Worm (Caenorhabditis elegans) whole organism, mixed stage, embryonic: ENCODE measurements around the gene srlf-16.

Experiments used
- M03D4.4 ChIP-seq: sonication (generic microtip); optimal IDR thresholded peaks from 2 replicates; lab custom pipeline; 2017; ENCODE audit warnings: mild to moderate bottlenecking, missing genetic modification characterization, missing compliant biosample characterization
- bed-3 ChIP-seq: fragments of 200-800 bp; sonication (Bioruptor generic); optimal IDR thresholded peaks from 3 replicates; lab custom pipeline; 2018; ENCODE audit warnings: mild to moderate bottlenecking, missing genetic modification characterization, moderate library complexity, missing compliant biosample characterization
- blmp-1 ChIP-seq: fragments of 150-350 bp; optimal IDR thresholded peaks from 2 replicates; lab custom pipeline; 2014; ENCODE audit warnings: missing biosample characterization, missing genetic modification characterization
- ceh-39 ChIP-seq: fragments of 150-350 bp; optimal IDR thresholded peaks from 2 replicates; lab custom pipeline; 2014; ENCODE audit warnings: missing biosample characterization, missing genetic modification characterization
- ceh-43 ChIP-seq: fragments of 200-800 bp; sonication (Bioruptor generic); optimal IDR thresholded peaks from 2 replicates; lab custom pipeline; 2018; ENCODE audit warnings: mild to moderate bottlenecking, missing genetic modification characterization, moderate library complexity, missing compliant biosample characterization
- ceh-83 ChIP-seq: fragments of 200-800 bp; sonication (Bioruptor generic); optimal IDR thresholded peaks from 2 replicates; lab custom pipeline; 2018; ENCODE audit warnings: mild to moderate bottlenecking, missing genetic modification characterization, missing compliant biosample characterization
- ces-1 ChIP-seq: fragments of 150-350 bp; optimal IDR thresholded peaks from 2 replicates; lab custom pipeline; 2014; ENCODE audit warnings: missing biosample characterization, missing genetic modification reagents, missing genetic modification characterization
- cnd-1 ChIP-seq: fragments of 200-800 bp; sonication (Bioruptor generic); optimal IDR thresholded peaks from 2 replicates; lab custom pipeline; 2018; ENCODE audit warnings: mild to moderate bottlenecking, missing genetic modification characterization, missing compliant biosample characterization
- drap-1 ChIP-seq: fragments of 200-800 bp; sonication (Bioruptor generic); optimal IDR thresholded peaks from 3 replicates; lab custom pipeline; 2018; ENCODE audit warnings: mild to moderate bottlenecking, missing genetic modification characterization, missing compliant biosample characterization
- elt-1 ChIP-seq: sonication (generic microtip); optimal IDR thresholded peaks from 2 replicates; lab custom pipeline; 2017; ENCODE audit warnings: missing genetic modification characterization, mild to moderate bottlenecking, missing compliant biosample characterization, antibody characterized with exemption, moderate library complexity, borderline replicate concordance; ENCODE audit not compliant: insufficient read depth
- elt-3 ChIP-seq: fragments of 150-350 bp; optimal IDR thresholded peaks from 2 replicates; lab custom pipeline; 2014; ENCODE audit warnings: missing biosample characterization, missing genetic modification characterization
- ham-2 ChIP-seq: fragments of 200-800 bp; sonication (Bioruptor generic); optimal IDR thresholded peaks from 2 replicates; lab custom pipeline; 2018; ENCODE audit warnings: mild to moderate bottlenecking, missing genetic modification characterization, missing compliant biosample characterization
- hlh-1 ChIP-seq: fragments of 150-350 bp; optimal IDR thresholded peaks from 2 replicates; lab custom pipeline; 2014; ENCODE audit warnings: missing biosample characterization, missing genetic modification reagents, missing genetic modification characterization
- lin-13 ChIP-seq: fragments of 150-350 bp; optimal IDR thresholded peaks from 2 replicates; lab custom pipeline; 2014; ENCODE audit warnings: missing biosample characterization, missing genetic modification characterization
- lsy-2 ChIP-seq: fragments of 150-350 bp; optimal IDR thresholded peaks from 2 replicates; lab custom pipeline; 2014; ENCODE audit warnings: missing biosample characterization, missing genetic modification characterization
- mep-1 ChIP-seq: fragments of 150-350 bp; optimal IDR thresholded peaks from 2 replicates; lab custom pipeline; 2017; ENCODE audit warnings: missing biosample characterization, missing genetic modification reagents, missing genetic modification characterization, inconsistent platforms
- mls-2 ChIP-seq: sonication (generic microtip); optimal IDR thresholded peaks from 2 replicates; lab custom pipeline; 2016; ENCODE audit warnings: mild to moderate bottlenecking, missing genetic modification characterization, moderate library complexity, missing compliant biosample characterization
- nhr-12 ChIP-seq: fragments of 150-350 bp; optimal IDR thresholded peaks from 2 replicates; lab custom pipeline; 2014; ENCODE audit warnings: missing biosample characterization, missing genetic modification characterization
- nhr-2 ChIP-seq: fragments of 150-350 bp; optimal IDR thresholded peaks from 2 replicates; lab custom pipeline; 2014; ENCODE audit warnings: missing biosample characterization, missing genetic modification characterization
- nhr-237 ChIP-seq: fragments of 150-350 bp; optimal IDR thresholded peaks from 2 replicates; lab custom pipeline; 2014; ENCODE audit warnings: missing biosample characterization, missing genetic modification characterization
- nhr-28 ChIP-seq: fragments of 150-350 bp; optimal IDR thresholded peaks from 2 replicates; lab custom pipeline; 2014; ENCODE audit warnings: missing biosample characterization, missing genetic modification characterization
- nhr-76 ChIP-seq: sonication (generic microtip); optimal IDR thresholded peaks from 2 replicates; lab custom pipeline; 2017; ENCODE audit warnings: missing biosample characterization, missing genetic modification characterization
- pha-4 ChIP-seq: fragments of 150-350 bp; optimal IDR thresholded peaks from 2 replicates; lab custom pipeline; 2018; ENCODE audit warnings: missing biosample characterization, missing genetic modification reagents, missing genetic modification characterization
- sem-2 ChIP-seq: fragments of 200-800 bp; sonication (Bioruptor generic); optimal IDR thresholded peaks from 2 replicates; lab custom pipeline; 2018; ENCODE audit warnings: mild to moderate bottlenecking, missing genetic modification characterization, missing compliant biosample characterization
- snpc-4 ChIP-seq: fragments of 150-350 bp; optimal IDR thresholded peaks from 2 replicates; lab custom pipeline; 2014; ENCODE audit warnings: missing biosample characterization, missing genetic modification characterization
- sptf-1 ChIP-seq: sonication (generic microtip); optimal IDR thresholded peaks from 2 replicates; lab custom pipeline; 2017; ENCODE audit warnings: mild to moderate bottlenecking, missing genetic modification characterization, moderate library complexity, missing compliant biosample characterization
- tbx-8 ChIP-seq: fragments of 200-800 bp; sonication (Bioruptor generic); optimal IDR thresholded peaks from 2 replicates; lab custom pipeline; 2018; ENCODE audit warnings: mild to moderate bottlenecking, missing genetic modification characterization, moderate library complexity, missing compliant biosample characterization
- unc-120 ChIP-seq: sonication (generic microtip); optimal IDR thresholded peaks from 2 replicates; lab custom pipeline; 2017; ENCODE audit warnings: missing genetic modification characterization, missing compliant biosample characterization; ENCODE audit not compliant: poor library complexity, severe bottlenecking
- unc-39 ChIP-seq: fragments of 150-350 bp; optimal IDR thresholded peaks from 2 replicates; lab custom pipeline; 2014; ENCODE audit warnings: missing biosample characterization, missing genetic modification characterization
- unc-62 ChIP-seq: fragments of 150-350 bp; optimal IDR thresholded peaks from 2 replicates; lab custom pipeline; 2014; ENCODE audit warnings: missing biosample characterization, missing genetic modification reagents, missing genetic modification characterization
- zip-8 ChIP-seq: fragments of 150-350 bp; optimal IDR thresholded peaks from 2 replicates; lab custom pipeline; 2014; ENCODE audit warnings: missing biosample characterization, missing genetic modification characterization
- ztf-11 ChIP-seq: fragments of 150-350 bp; optimal IDR thresholded peaks from 2 replicates; lab custom pipeline; 2014; ENCODE audit warnings: missing biosample characterization, missing genetic modification characterization

Gene srlf-16

DNA sequence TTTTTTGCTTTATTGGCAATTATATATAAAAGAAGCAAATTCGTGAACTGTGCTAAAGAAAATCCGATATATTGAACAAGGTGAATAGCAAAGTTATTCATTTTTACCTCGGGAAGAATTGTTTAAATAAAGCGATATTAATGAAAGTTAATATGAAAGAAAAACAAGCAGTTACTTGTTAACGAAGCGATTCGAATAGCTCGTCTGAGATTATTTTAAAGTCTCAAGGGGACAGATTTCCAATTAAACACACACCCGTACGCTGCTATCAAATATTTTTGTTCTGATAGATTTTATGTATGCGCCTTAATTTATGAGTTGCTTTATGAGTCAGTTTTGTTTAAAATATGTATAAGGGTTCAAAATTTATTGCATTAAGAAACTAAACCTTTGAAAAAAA is 36.8 kb upstream of the srlf-16 start, which contains the start of gene str-140:
TSS of gene str-140 (minus strand) at position 101 of the 400 bp plus-strand sequence.
- TF ChIP-seq lsy-2 (tag; lab: Kevin White, UChicago) (no peak), zip-8 (no peak), pha-4 (tag; lab: Kevin White, UChicago) (no peak), blmp-1 (tag; lab: Kevin White, UChicago) (no peak)

DNA sequence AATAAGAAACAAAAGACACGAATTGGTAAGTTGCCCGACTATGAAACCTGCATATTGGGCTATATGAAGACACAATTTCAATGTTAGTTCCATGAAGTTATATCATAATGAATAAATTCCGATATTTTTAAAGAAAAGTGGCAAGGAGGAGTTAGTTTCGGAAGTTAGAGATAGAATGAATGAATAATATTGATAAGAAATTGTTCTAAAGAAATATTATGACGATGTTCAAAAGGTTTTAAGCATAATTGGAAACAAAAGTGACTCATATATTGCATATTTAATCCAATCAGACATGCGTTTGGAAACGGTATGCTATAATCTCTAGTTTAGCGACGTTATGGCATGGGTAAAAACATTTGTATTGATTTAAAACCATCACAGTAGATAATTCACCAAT is 34.9 kb upstream of the srlf-16 start, which contains the start of gene str-143:
TSS of gene str-143 (minus strand) at position 101 of the 400 bp plus-strand sequence.
- TF ChIP-seq nhr-12 (tag; lab: Kevin White, UChicago): no peak
- TF ChIP-seq tbx-8 (GFP tag; lab: Kevin White, UChicago): no peak
- no peak for TF ChIP-seq nhr-28 (tag; lab: Kevin White, UChicago)
- no peak for TF ChIP-seq pha-4 (tag; lab: Kevin White, UChicago)
- TF ChIP-seq ceh-83 (GFP tag; lab: Kevin White, UChicago): no peak
- no peak for TF ChIP-seq unc-39 (tag; lab: Kevin White, UChicago)
- no peak for TF ChIP-seq mep-1 (tag; lab: Kevin White, UChicago)
- TF ChIP-seq M03D4.4 (tag; lab: Kevin White, UChicago): no peak
- TF ChIP-seq ceh-43 (GFP tag; lab: Kevin White, UChicago): no peak
- no peak for TF ChIP-seq ztf-11 (tag; lab: Kevin White, UChicago)
- TF ChIP-seq ces-1 (GFP tag; lab: Kevin White, UChicago): no peak

DNA sequence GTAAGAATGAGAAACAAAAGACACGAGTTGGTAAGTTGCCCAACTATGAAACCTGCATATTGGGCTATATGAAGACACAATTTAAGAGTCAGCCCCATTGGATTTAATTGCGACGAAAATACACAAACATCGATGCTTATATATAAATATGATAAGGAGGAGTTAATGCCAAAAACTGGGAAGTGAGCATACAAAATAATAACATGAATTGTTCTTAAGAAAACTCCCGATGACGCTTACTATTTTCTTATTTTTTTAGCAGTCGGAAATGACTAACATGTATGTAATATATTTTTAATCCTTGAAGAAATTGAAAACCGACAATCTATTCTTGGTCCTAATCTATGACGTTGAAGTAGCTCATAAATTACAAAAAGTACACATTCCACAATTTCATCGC is 32.5 kb upstream of the srlf-16 start, which contains the start of gene str-144:
TSS of gene str-144 (minus strand) at position 101 of the 400 bp plus-strand sequence.
- TF ChIP-seq nhr-76 (tag; lab: Kevin White, UChicago) (no peak), pha-4 (tag; lab: Kevin White, UChicago) (no peak), nhr-2 (tag; lab: Kevin White, UChicago) (no peak), sptf-1 (no peak), drap-1 (GFP tag; lab: Kevin White, UChicago) (no peak), blmp-1 (tag; lab: Kevin White, UChicago) (no peak)

DNA sequence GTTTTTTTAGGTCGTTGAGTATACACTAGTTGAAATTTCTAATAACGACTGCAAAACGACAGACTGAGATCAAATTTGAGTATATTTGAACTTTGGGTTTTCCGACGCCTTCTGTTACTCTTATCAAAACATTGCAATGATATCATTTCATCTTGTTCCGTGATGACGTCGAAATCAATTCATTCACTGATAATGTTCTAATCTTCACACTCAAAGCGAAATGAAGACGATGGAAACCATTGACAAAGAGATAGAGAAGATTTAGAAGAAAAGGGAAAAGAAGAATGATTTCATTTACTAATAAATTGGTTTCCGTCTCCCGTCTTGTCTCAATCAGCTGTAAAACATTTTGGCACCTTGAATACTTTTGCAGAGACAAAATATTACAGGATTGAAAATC is 31.4 kb upstream of the srlf-16 start:
- TF ChIP-seq elt-3 (tag; lab: Kevin White, UChicago): peak; percentile 78
- TF ChIP-seq elt-1 (tag; lab: Kevin White, UChicago): no peak

DNA sequence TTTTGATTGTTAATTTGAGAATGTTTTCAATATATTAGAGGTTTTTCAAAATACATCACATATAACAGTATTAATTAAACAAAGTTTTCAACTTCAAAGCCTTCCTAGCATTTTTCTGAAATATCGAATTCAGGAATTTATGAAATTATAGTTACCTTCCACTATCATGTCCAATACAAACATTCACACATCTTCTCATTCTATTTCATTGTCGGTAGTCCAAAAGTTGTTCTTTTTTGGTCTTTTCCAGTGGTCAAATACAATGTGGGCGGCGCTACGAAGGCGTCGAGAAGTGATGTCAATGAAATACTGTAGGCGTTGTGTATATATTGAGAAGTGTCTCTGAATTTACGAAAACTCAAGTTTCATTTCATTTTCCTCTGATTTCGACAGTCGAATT is 28.9 kb upstream of the srlf-16 start, which contains the start of gene catp-3:
TSS of gene catp-3 (plus strand) at position 301 of the 400 bp plus-strand sequence.
- no peak for TF ChIP-seq nhr-12 (tag; lab: Kevin White, UChicago)
- no peak for TF ChIP-seq pha-4 (tag; lab: Kevin White, UChicago)
- no peak for TF ChIP-seq zip-8
- TF ChIP-seq cnd-1 (tag; lab: Kevin White, UChicago): no peak

- no peak for TF ChIP-seq nhr-12 (tag; lab: Kevin White, UChicago)
- TF ChIP-seq M03D4.4 (tag; lab: Kevin White, UChicago): no peak
- TF ChIP-seq ceh-83 (GFP tag; lab: Kevin White, UChicago): no peak
- no peak for TF ChIP-seq lin-13 (tag; lab: Kevin White, UChicago)
- TF ChIP-seq nhr-28 (tag; lab: Kevin White, UChicago): no peak
- TF ChIP-seq hlh-1 (tag; lab: Kevin White, UChicago): no peak
- no peak for TF ChIP-seq nhr-237 (tag; lab: Kevin White, UChicago)
- TF ChIP-seq ham-2 (GFP tag; lab: Kevin White, UChicago): no peak
- TF ChIP-seq bed-3 (GFP tag; lab: Kevin White, UChicago): no peak
- no peak for TF ChIP-seq sem-2 (GFP tag; lab: Kevin White, UChicago)
- TF ChIP-seq lsy-2 (tag; lab: Kevin White, UChicago): no peak
- TF ChIP-seq, all 35 proteins: peak for 0
Measured at ce11 chrV:8079813-8080212, 24.8 kb upstream of the srlf-16 start.

DNA sequence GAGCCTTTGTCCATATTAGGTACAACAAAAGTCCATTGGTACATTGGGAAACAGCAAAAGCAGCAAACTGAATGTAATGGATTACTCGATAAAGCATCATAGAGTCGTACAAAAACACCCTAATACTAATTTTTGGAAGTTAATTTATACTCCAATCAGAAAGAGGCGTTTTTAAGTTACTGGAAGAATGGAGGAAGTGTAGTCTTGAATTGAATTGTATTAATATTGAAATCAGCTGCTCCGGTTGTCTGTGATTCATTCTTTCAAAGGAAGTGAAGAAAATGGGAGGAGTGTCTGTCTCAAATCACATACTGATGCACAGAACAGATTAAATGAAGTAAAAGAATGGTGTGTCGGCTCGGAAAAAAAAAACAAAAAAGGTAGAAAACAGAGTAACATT is 23.0 kb upstream of the srlf-16 start, which contains the start of gene str-131:
TSS of gene str-131 (minus strand) at position 101 of the 400 bp plus-strand sequence.
- no peak for TF ChIP-seq pha-4 (tag; lab: Kevin White, UChicago)
- TF ChIP-seq zip-8: no peak
- TF ChIP-seq ceh-39: no peak
- no peak for TF ChIP-seq sptf-1
- TF ChIP-seq ceh-83 (GFP tag; lab: Kevin White, UChicago): no peak
- no peak for TF ChIP-seq unc-39 (tag; lab: Kevin White, UChicago)
- no peak for TF ChIP-seq elt-3 (tag; lab: Kevin White, UChicago)
- no peak for TF ChIP-seq mep-1 (tag; lab: Kevin White, UChicago)
- TF ChIP-seq sem-2 (GFP tag; lab: Kevin White, UChicago): no peak
- TF ChIP-seq nhr-28 (tag; lab: Kevin White, UChicago): no peak
- TF ChIP-seq unc-62 (GFP tag; lab: Kevin White, UChicago): no peak
- TF ChIP-seq tbx-8 (GFP tag; lab: Kevin White, UChicago): no peak
- TF ChIP-seq nhr-76 (tag; lab: Kevin White, UChicago): no peak
- no peak for TF ChIP-seq mls-2 (tag; lab: Kevin White, UChicago)
- TF ChIP-seq unc-120 (tag; lab: Kevin White, UChicago): no peak
- no peak for TF ChIP-seq ztf-11 (tag; lab: Kevin White, UChicago)
- TF ChIP-seq drap-1 (GFP tag; lab: Kevin White, UChicago): no peak
- TF ChIP-seq snpc-4 (tag; lab: Kevin White, UChicago): no peak
- no peak for TF ChIP-seq ham-2 (GFP tag; lab: Kevin White, UChicago)
- TF ChIP-seq hlh-1 (tag; lab: Kevin White, UChicago): no peak
